Fruit fly (Drosophila melanogaster) whole organism, embryonic: ENCODE measurements around the gene Mgat4b.

Experiments used
- CG13287 ChIP-seq: fragments of 200-800 bp; sonication (Bioruptor generic); IDR thresholded peaks from 2 replicates; pipeline ENCODE4 v1.3.6; 2022; ENCODE audit warnings: missing biosample characterization, missing genetic modification characterization; ENCODE audit not compliant: partially characterized antibody
- CG14050 ChIP-seq: fragments of 200-800 bp; sonication (Bioruptor generic); IDR thresholded peaks from 3 replicates; pipeline ENCODE4 v1.3.6; 2022; ENCODE audit warnings: missing biosample characterization, missing genetic modification characterization
- Hey ChIP-seq: fragments of 200-800 bp; sonication (Bioruptor generic); optimal IDR thresholded peaks from 3 replicates; lab custom pipeline; 2018; ENCODE audit warnings: missing biosample characterization, mild to moderate bottlenecking, missing genetic modification characterization
- crol ChIP-seq: fragments of 200-800 bp; sonication (Bioruptor generic); IDR thresholded peaks from 2 replicates; pipeline ENCODE4 v1.3.6; 2022; ENCODE audit warnings: missing biosample characterization, missing genetic modification characterization
- trh ChIP-seq: fragments of 200-800 bp; sonication (Bioruptor generic); optimal IDR thresholded peaks from 2 replicates; lab custom pipeline; 2016; ENCODE audit warnings: missing biosample characterization, missing genetic modification characterization

DNA sequence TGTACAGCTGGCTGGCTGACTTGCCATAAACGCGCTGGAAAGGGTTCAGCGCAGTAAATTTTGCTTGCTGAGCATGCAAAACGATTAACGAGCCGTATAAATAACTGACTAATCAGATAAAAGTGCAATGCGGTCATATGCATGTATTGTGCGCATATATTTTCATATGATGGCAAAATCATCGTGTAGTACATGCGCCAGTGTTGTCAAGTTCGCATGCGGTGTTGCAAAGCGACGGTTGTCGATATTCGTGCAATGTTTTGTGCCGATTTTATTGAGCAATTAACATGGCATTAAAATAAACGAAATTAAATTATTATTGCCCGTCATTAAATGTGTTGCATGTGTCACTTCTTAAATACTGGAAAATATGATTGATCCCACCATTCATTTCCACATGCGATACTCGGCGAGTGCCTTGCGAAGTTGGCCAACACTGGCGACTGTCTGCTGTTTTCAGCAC lies 21.1 kb upstream of the Mgat4b start:
- no peak; the same call in 2 of the 3 replicates for TF ChIP-seq CG14050 (GFP tag; lab: Robert Waterston, UW)
- no peak for TF ChIP-seq crol (GFP tag; lab: Robert Waterston, UW)
- peak; percentile 82 for TF ChIP-seq CG13287
- TF ChIP-seq trh (GFP tag; lab: Kevin White, UChicago): peak; percentile 53
- no peak for TF ChIP-seq Hey (tag; lab: Kevin White, UChicago)
